Worm (Caenorhabditis elegans): Measurements from ENCODE around the gene T02C1.2.

- TF ChIP-seq R02D3.7 (tag; optimal IDR thresholded peaks at IDR 0.05) (no peak), unc-62 (GFP tag; optimal IDR thresholded peaks at IDR 0.05) (no peak), fos-1 (tag; optimal IDR thresholded peaks at IDR 0.05) (no peak), pha-4 (tag; optimal IDR thresholded peaks at IDR 0.05) (no peak), ama-1 (optimal IDR thresholded peaks at IDR 0.05) (no peak), sea-2 (GFP tag; optimal IDR thresholded peaks at IDR 0.05) (no peak), nhr-23 (tag; optimal IDR thresholded peaks at IDR 0.05) (no peak)
These were observed 49.1 kb downstream of the T02C1.2 start, which contains the start of gene K01B6.3 for ce11 chrIII:9299919-9300318.
